Fruit fly (Drosophila melanogaster): ENCODE data around the gene unc-119.

The unc-119 gene

dm6 chrX:7336121-7336961 lies 45.2 kb upstream of the unc-119 start:
- TF ChIP-seq ovo (GFP tag; optimal IDR thresholded peaks at IDR 0.05) = no peak
- no peak for TF ChIP-seq CG1620 (GFP tag; optimal IDR thresholded peaks at IDR 0.05)
- TF ChIP-seq CG7045 (GFP tag; optimal IDR thresholded peaks at IDR 0.05) = no peak
- TF ChIP-seq toe (GFP tag; optimal IDR thresholded peaks at IDR 0.05) = no peak
- peak; percentile 61 for TF ChIP-seq bab1 (GFP tag; optimal IDR thresholded peaks at IDR 0.05)
- TF ChIP-seq Crg-1 (GFP tag; optimal IDR thresholded peaks at IDR 0.05) = no peak
- TF ChIP-seq CG14711 (tag; optimal IDR thresholded peaks at IDR 0.05) = peak; percentile 9
- no peak for TF ChIP-seq cnc (optimal IDR thresholded peaks at IDR 0.05)
- TF ChIP-seq pad (GFP tag; optimal IDR thresholded peaks at IDR 0.05) = no peak
- TF ChIP-seq kay (GFP tag; ENCODE audit: borderline replicate concordance) = no peak
- TF ChIP-seq Mnt (GFP tag; optimal IDR thresholded peaks at IDR 0.05) = no peak

dm6 chrX:7335524-7335991 lies 44.5 kb upstream of the unc-119 start:
- no peak for TF ChIP-seq CG1620 (GFP tag; optimal IDR thresholded peaks at IDR 0.05)
- no peak for TF ChIP-seq ovo (GFP tag; optimal IDR thresholded peaks at IDR 0.05)
- TF ChIP-seq CG7101 (tag; optimal IDR thresholded peaks at IDR 0.05) = peak; percentile 20

- TF ChIP-seq CG1620 (GFP tag; optimal IDR thresholded peaks at IDR 0.05) (no peak), CG33017 (tag; optimal IDR thresholded peaks at IDR 0.05) (no peak), pad (GFP tag; optimal IDR thresholded peaks at IDR 0.05) (no peak), toe (GFP tag; optimal IDR thresholded peaks at IDR 0.05) (no peak), Hr96 (GFP tag; optimal IDR thresholded peaks at IDR 0.05) (no peak), Crg-1 (GFP tag; optimal IDR thresholded peaks at IDR 0.05) (no peak), Clk (GFP tag; optimal IDR thresholded peaks at IDR 0.05) (no peak), tj (GFP tag; optimal IDR thresholded peaks at IDR 0.05) (no peak), cnc (optimal IDR thresholded peaks at IDR 0.05) (no peak), CG7045 (GFP tag; optimal IDR thresholded peaks at IDR 0.05) (no peak), cic (GFP tag; optimal IDR thresholded peaks at IDR 0.05) (no peak), kay (GFP tag; ENCODE audit: borderline replicate concordance) (no peak), ovo (GFP tag; optimal IDR thresholded peaks at IDR 0.05) (no peak), CG12768 (GFP tag; optimal IDR thresholded peaks at IDR 0.05) (no peak), CG14711 (tag; optimal IDR thresholded peaks at IDR 0.05) (peak; percentile 40), bab1 (GFP tag; optimal IDR thresholded peaks at IDR 0.05) (peak; percentile 51), CG5204 (GFP tag; optimal IDR thresholded peaks at IDR 0.05) (no peak), CG7101 (tag; optimal IDR thresholded peaks at IDR 0.05) (peak; percentile 49), CG11617 (GFP tag; optimal IDR thresholded peaks at IDR 0.05) (no peak), Mnt (GFP tag; optimal IDR thresholded peaks at IDR 0.05) (no peak)
These were observed 43.7 kb upstream of the unc-119 start for dm6 chrX:7334801-7335176.

dm6 chrX:7333858-7334800 lies 43.0 kb upstream of the unc-119 start:
- TF ChIP-seq bab1 (GFP tag; optimal IDR thresholded peaks at IDR 0.05) (peak; percentile 63), CG5204 (GFP tag; optimal IDR thresholded peaks at IDR 0.05) (no peak)

- no peak for TF ChIP-seq pad (GFP tag; optimal IDR thresholded peaks at IDR 0.05)
These were observed 42.2 kb upstream of the unc-119 start for dm6 chrX:7333298-7333743.

- TF ChIP-seq Crg-1 (GFP tag; optimal IDR thresholded peaks at IDR 0.05) (no peak), Clk (GFP tag; optimal IDR thresholded peaks at IDR 0.05) (no peak), ovo (GFP tag; optimal IDR thresholded peaks at IDR 0.05) (no peak), CG7045 (GFP tag; optimal IDR thresholded peaks at IDR 0.05) (no peak), tj (GFP tag; optimal IDR thresholded peaks at IDR 0.05) (no peak), Mnt (GFP tag; optimal IDR thresholded peaks at IDR 0.05) (no peak), cic (GFP tag; optimal IDR thresholded peaks at IDR 0.05) (no peak), CG5204 (GFP tag; optimal IDR thresholded peaks at IDR 0.05) (no peak), CG7101 (tag; optimal IDR thresholded peaks at IDR 0.05) (no peak), CG11617 (GFP tag; optimal IDR thresholded peaks at IDR 0.05) (no peak), Hr96 (GFP tag; optimal IDR thresholded peaks at IDR 0.05) (no peak), pad (GFP tag; optimal IDR thresholded peaks at IDR 0.05) (no peak)
These were observed 41.4 kb upstream of the unc-119 start for dm6 chrX:7332493-7332892.

- no peak for TF ChIP-seq CG7101 (tag; optimal IDR thresholded peaks at IDR 0.05)
- no peak for TF ChIP-seq tj (GFP tag; optimal IDR thresholded peaks at IDR 0.05)
These were observed 41.0 kb upstream of the unc-119 start, which contains the start of gene CG42780 for dm6 chrX:7332091-7332490. Gene CG42780, minus strand, starts transcription at chrX:7332191.
